Worm (Caenorhabditis elegans): Measurements from ENCODE around the gene F32E10.9.
A peak's percentile ranks its signal among the peaks of the same experiment; 100 is the strongest.

The F32E10.9 gene

ce11 chrIV:7551254-7551653, 12.5 kb downstream of the F32E10.9 start:
- no peak for TF ChIP-seq ceh-63 (GFP tag; optimal IDR thresholded peaks at IDR 0.05)

ce11 chrIV:7550445-7550844, 13.3 kb downstream of the F32E10.9 start, which contains the start of gene pam-1:
pam-1 (minus strand) TSS chrIV:7550812.
- TF ChIP-seq unc-62 (GFP tag; optimal IDR thresholded peaks at IDR 0.05) (no peak), nhr-76 (tag; optimal IDR thresholded peaks at IDR 0.05) (no peak), egl-27 (tag; optimal IDR thresholded peaks at IDR 0.05) (no peak), hlh-4 (tag; optimal IDR thresholded peaks at IDR 0.05) (peak; percentile 87), sup-37 (GFP tag; optimal IDR thresholded peaks at IDR 0.05) (no peak), efl-3 (GFP tag; optimal IDR thresholded peaks at IDR 0.05) (no peak), nhr-77 (tag; optimal IDR thresholded peaks at IDR 0.05) (no peak), ceh-82 (tag; optimal IDR thresholded peaks at IDR 0.05) (no peak), nhr-11 (tag; optimal IDR thresholded peaks at IDR 0.05) (no peak), elt-3 (tag; optimal IDR thresholded peaks at IDR 0.05) (no peak), unc-98 (GFP tag; IDR thresholded peaks at IDR 0.05) (no peak), F16B12.6 (tag; optimal IDR thresholded peaks at IDR 0.05) (no peak), mef-2 (tag; optimal IDR thresholded peaks at IDR 0.05) (no peak), nhr-71 (tag; optimal IDR thresholded peaks at IDR 0.05) (peak; percentile 23), unc-130 (tag; optimal IDR thresholded peaks at IDR 0.05) (no peak), elt-2 (tag; optimal IDR thresholded peaks at IDR 0.05) (no peak)

ce11 chrIV:7549844-7550243, 13.9 kb downstream of the F32E10.9 start:
- TF ChIP-seq mef-2 (tag; optimal IDR thresholded peaks at IDR 0.05) (no peak), nhr-76 (tag; optimal IDR thresholded peaks at IDR 0.05) (no peak), rnt-1 (tag; optimal IDR thresholded peaks at IDR 0.05) (peak; percentile 34), dpl-1 (GFP tag; optimal IDR thresholded peaks at IDR 0.05) (peak in 2 of 3 experiments; percentile 25 to 32), nhr-28 (tag; optimal IDR thresholded peaks at IDR 0.05) (no peak), snu-23 (GFP tag; optimal IDR thresholded peaks at IDR 0.05) (peak; percentile 27), nhr-71 (tag; optimal IDR thresholded peaks at IDR 0.05) (peak; percentile 0), lsy-2 (tag; optimal IDR thresholded peaks at IDR 0.05) (peak in 1 of 2 experiments; percentile 31), sup-37 (GFP tag; optimal IDR thresholded peaks at IDR 0.05) (no peak), F16B12.6 (tag; optimal IDR thresholded peaks at IDR 0.05) (peak; percentile 29), mdl-1 (tag; optimal IDR thresholded peaks at IDR 0.05) (peak in 1 of 2 experiments; percentile 29), ztf-11 (tag; optimal IDR thresholded peaks at IDR 0.05) (no peak), skn-1 (tag; optimal IDR thresholded peaks at IDR 0.05) (peak; percentile 89), egl-13 (tag; optimal IDR thresholded peaks at IDR 0.05) (no peak), C16A3.4 (tag; optimal IDR thresholded peaks at IDR 0.05) (peak; percentile 47), ceh-82 (tag; optimal IDR thresholded peaks at IDR 0.05) (peak in 1 of 3 experiments; percentile 36), efl-3 (GFP tag; optimal IDR thresholded peaks at IDR 0.05) (no peak), sptf-1 (tag; optimal IDR thresholded peaks at IDR 0.05) (no peak), lin-35 (GFP tag; optimal IDR thresholded peaks at IDR 0.05) (peak; percentile 22 to 53), lin-15B (tag; optimal IDR thresholded peaks at IDR 0.05) (peak; percentile 20), tbx-2 (tag; optimal IDR thresholded peaks at IDR 0.05) (no peak), zag-1 (tag; optimal IDR thresholded peaks at IDR 0.05) (no peak), lin-14 (GFP tag; optimal IDR thresholded peaks at IDR 0.05) (peak; percentile 84), fkh-4 (tag; optimal IDR thresholded peaks at IDR 0.05; ENCODE audit: borderline replicate concordance) (no peak), nhr-12 (tag; optimal IDR thresholded peaks at IDR 0.05) (no peak), efl-1 (optimal IDR thresholded peaks at IDR 0.05) (peak; percentile 13 to 46), efl-1 (GFP tag; optimal IDR thresholded peaks at IDR 0.05 in 1 of 2) (peak in 1 of 2 experiments; percentile 45), ztf-4 (tag; optimal IDR thresholded peaks at IDR 0.05) (no peak), ceh-90 (tag; optimal IDR thresholded peaks at IDR 0.05) (no peak), nhr-90 (tag; optimal IDR thresholded peaks at IDR 0.05; ENCODE audit: poor library complexity) (no peak), nhr-19 (GFP tag; conservative IDR thresholded peaks at IDR 0.05) (no peak)
